Worm (Caenorhabditis elegans) whole organism, L2 larva: Measurements from ENCODE around the gene Y45F10B.59.

Source experiments
- ama-1 ChIP-seq: fragments of 150-350 bp; optimal IDR thresholded peaks from 2 replicates; lab custom pipeline; 2018; ENCODE audit warnings: inconsistent platforms
- ceh-16 ChIP-seq: fragments of 150-350 bp; optimal IDR thresholded peaks from 2 replicates; lab custom pipeline; 2014; ENCODE audit warnings: missing biosample characterization, missing genetic modification characterization
- elt-1 ChIP-seq: fragments of 150-350 bp; optimal IDR thresholded peaks from 2 replicates; lab custom pipeline; 2014; ENCODE audit warnings: missing biosample characterization, missing genetic modification characterization
- lin-11 ChIP-seq: fragments of 150-350 bp; sonication (generic microtip); optimal IDR thresholded peaks from 2 replicates; lab custom pipeline; 2014; ENCODE audit warnings: missing biosample characterization, missing genetic modification characterization, inconsistent platforms, mixed read lengths
- nhr-11 ChIP-seq: fragments of 150-350 bp; optimal IDR thresholded peaks from 2 replicates; lab custom pipeline; 2014; ENCODE audit warnings: missing biosample characterization, missing genetic modification characterization
- nhr-12 ChIP-seq: fragments of 150-350 bp; optimal IDR thresholded peaks from 2 replicates; lab custom pipeline; 2014; ENCODE audit warnings: missing biosample characterization, missing genetic modification characterization
- nhr-6 ChIP-seq: fragments of 150-350 bp; optimal IDR thresholded peaks from 2 replicates; lab custom pipeline; 2014; ENCODE audit warnings: missing biosample characterization, missing genetic modification characterization
- peb-1 ChIP-seq: fragments of 150-350 bp; optimal IDR thresholded peaks from 2 replicates; lab custom pipeline; 2014; ENCODE audit warnings: missing biosample characterization, missing genetic modification characterization
- unc-39 ChIP-seq: fragments of 150-350 bp; optimal IDR thresholded peaks from 2 replicates; lab custom pipeline; 2014; ENCODE audit warnings: missing biosample characterization, missing genetic modification characterization
- unc-62 ChIP-seq: fragments of 150-350 bp; optimal IDR thresholded peaks from 2 replicates; lab custom pipeline; 2014; ENCODE audit warnings: missing biosample characterization, missing genetic modification reagents, missing genetic modification characterization

ce11 chrIV:13555508-13555907, 46.9 kb upstream of the Y45F10B.59 start:
- TF ChIP-seq lin-11 (tag; lab: Kevin White, UChicago) = no peak
- TF ChIP-seq ceh-16 (tag; lab: Kevin White, UChicago) = no peak
- TF ChIP-seq ama-1 = no peak
- no peak for TF ChIP-seq peb-1
- no peak for TF ChIP-seq unc-39 (tag; lab: Kevin White, UChicago)
- no peak for TF ChIP-seq nhr-11 (tag; lab: Kevin White, UChicago)
- TF ChIP-seq elt-1 (tag; lab: Kevin White, UChicago) = no peak
- no peak for TF ChIP-seq nhr-6
- TF ChIP-seq unc-62 = no peak
- no peak for TF ChIP-seq nhr-12
